Worm (Caenorhabditis elegans) whole organism, midembryonic: ENCODE results near the gene B0244.10.

Source experiments
- T22C8.4 ChIP-seq: fragments of 200-800 bp; sonication (Bioruptor generic); IDR thresholded peaks from 2 replicates; pipeline ENCODE4 v1.3.6; 2022; ENCODE audit warnings: missing genetic modification characterization, missing compliant biosample characterization
- cog-1 ChIP-seq: sonication (generic microtip); optimal IDR thresholded peaks from 2 replicates; lab custom pipeline; 2016; ENCODE audit warnings: missing genetic modification characterization, missing compliant biosample characterization
- flt-1 ChIP-seq: fragments of 200-800 bp; sonication (Bioruptor generic); IDR thresholded peaks from 2 replicates; pipeline ENCODE4 v1.3.6; 2022; ENCODE audit warnings: missing genetic modification characterization, missing compliant biosample characterization
- klf-2 ChIP-seq: fragments of 200-800 bp; sonication (Bioruptor generic); conservative IDR thresholded peaks from 2 replicates; pipeline ENCODE4 v1.3.6; 2022; ENCODE audit warnings: missing genetic modification reagents, missing genetic modification characterization, missing compliant biosample characterization
- med-1 ChIP-seq: sonication (generic microtip); optimal IDR thresholded peaks from 2 replicates; lab custom pipeline; 2017; ENCODE audit warnings: missing genetic modification characterization, mild to moderate bottlenecking, missing compliant biosample characterization, antibody characterized with exemption, missing genetic modification reagents; ENCODE audit not compliant: insufficient read depth
- ref-1 ChIP-seq: fragments of 200-800 bp; sonication (Bioruptor generic); conservative IDR thresholded peaks from 2 replicates; pipeline ENCODE4 v1.3.6; 2022; ENCODE audit warnings: missing genetic modification reagents, missing genetic modification characterization, missing compliant biosample characterization
- ztf-23 ChIP-seq: fragments of 200-800 bp; sonication (Bioruptor generic); IDR thresholded peaks from 2 replicates; pipeline ENCODE4 v1.3.6; 2022; ENCODE audit warnings: missing genetic modification reagents, missing genetic modification characterization, missing compliant biosample characterization
- ztf-29 ChIP-seq: fragments of 200-800 bp; sonication (Bioruptor generic); IDR thresholded peaks from 2 replicates; pipeline ENCODE4 v1.3.6; 2022; ENCODE audit warnings: missing genetic modification reagents, missing genetic modification characterization, missing compliant biosample characterization

DNA sequence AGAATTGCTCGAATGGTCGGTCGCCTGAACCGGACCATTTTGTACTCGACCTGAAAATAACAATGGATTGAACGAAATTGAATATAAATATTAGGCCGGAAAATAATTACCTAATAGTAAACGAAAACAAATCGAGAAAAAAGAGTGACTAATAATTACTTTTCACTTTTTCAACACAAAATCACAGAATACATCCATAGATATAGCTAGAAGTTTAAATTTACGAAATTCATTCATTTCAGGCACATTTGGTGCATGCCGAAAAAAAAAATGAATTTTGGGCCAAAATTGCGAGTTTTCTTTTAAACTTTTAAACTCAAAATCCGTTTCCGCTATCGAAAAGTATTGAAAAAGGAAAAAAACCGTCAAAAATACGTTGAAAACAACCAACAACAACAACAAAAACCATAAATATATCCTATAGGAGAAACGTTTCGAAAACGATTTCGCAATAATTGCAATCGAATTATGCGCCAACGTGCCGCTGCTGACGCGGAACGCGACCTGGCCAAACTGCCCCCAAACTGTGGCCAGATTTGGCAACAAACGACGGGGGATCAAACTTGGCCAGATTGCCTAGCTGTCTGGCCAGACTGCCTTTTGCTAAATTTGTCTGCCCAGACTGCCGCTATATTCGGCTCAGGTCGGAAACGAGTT, 50.4 kb downstream of the B0244.10 start, which contains the start of gene Y37B11A.3:
- TF ChIP-seq cog-1 (tag; lab: Kevin White, UChicago): no peak
- TF ChIP-seq ztf-29: no peak
- no peak for TF ChIP-seq flt-1 (GFP tag; lab: Robert Waterston, UW)
- no peak for TF ChIP-seq ref-1 (GFP tag; lab: Robert Waterston, UW)
- TF ChIP-seq klf-2 (GFP tag; lab: Robert Waterston, UW): no peak
- 0 out of 2 replicates have a peak, but pooled peaks have one; percentile 27 for TF ChIP-seq ztf-23 (GFP tag; lab: Robert Waterston, UW)
- TF ChIP-seq T22C8.4: no peak
- no peak for TF ChIP-seq med-1 (GFP tag; lab: Kevin White, UChicago)
